Fruit fly (Drosophila melanogaster) whole organism, embryonic: Measurements from ENCODE around the gene mld.

Experiments used
- ATbp ChIP-seq: fragments of 200-800 bp; sonication (Bioruptor generic); optimal IDR thresholded peaks from 2 replicates; lab custom pipeline; 2017; ENCODE audit warnings: missing biosample characterization, mild to moderate bottlenecking, missing genetic modification characterization, missing genetic modification reagents
- Atf-2 ChIP-seq: fragments of 200-800 bp; sonication (Bioruptor generic); optimal IDR thresholded peaks from 2 replicates; lab custom pipeline; 2016; ENCODE audit warnings: missing biosample characterization, missing genetic modification characterization
- Blimp-1 ChIP-seq: fragments of 200-800 bp; sonication (Bioruptor generic); optimal IDR thresholded peaks from 3 replicates; lab custom pipeline; 2018; ENCODE audit warnings: missing biosample characterization, missing genetic modification characterization, mild to moderate bottlenecking, moderate library complexity, missing genetic modification reagents
- CG10431 ChIP-seq: fragments of 200-800 bp; sonication (Bioruptor generic); optimal IDR thresholded peaks from 3 replicates; lab custom pipeline; 2018; ENCODE audit warnings: missing biosample characterization, mild to moderate bottlenecking, missing genetic modification characterization
- CG10543 ChIP-seq: fragments of 200-800 bp; sonication (Bioruptor generic); optimal IDR thresholded peaks from 3 replicates; lab custom pipeline; 2017; ENCODE audit warnings: missing biosample characterization, mild to moderate bottlenecking, missing genetic modification characterization, moderate library complexity
- CG11560 ChIP-seq: fragments of 200-800 bp; sonication (Bioruptor generic); IDR thresholded peaks from 3 replicates; pipeline ENCODE4 v1.3.6; 2022; ENCODE audit warnings: missing biosample characterization, missing genetic modification characterization
- CG13287 ChIP-seq: fragments of 200-800 bp; sonication (Bioruptor generic); IDR thresholded peaks from 2 replicates; pipeline ENCODE4 v1.3.6; 2022; ENCODE audit warnings: missing biosample characterization, missing genetic modification characterization; ENCODE audit not compliant: partially characterized antibody
- CG13775 ChIP-seq: fragments of 200-800 bp; sonication (Bioruptor generic); optimal IDR thresholded peaks from 3 replicates; lab custom pipeline; 2017; ENCODE audit warnings: missing biosample characterization, mild to moderate bottlenecking, missing genetic modification characterization
- CG14441 ChIP-seq: fragments of 200-800 bp; sonication (Bioruptor generic); IDR thresholded peaks from 2 replicates; pipeline ENCODE4 v1.3.6; 2022; ENCODE audit warnings: missing biosample characterization, missing genetic modification characterization
- CG15601 ChIP-seq: fragments of 200-800 bp; sonication (Bioruptor generic); optimal IDR thresholded peaks from 3 replicates; lab custom pipeline; 2019; ENCODE audit warnings: missing biosample characterization, mild to moderate bottlenecking, missing genetic modification characterization, moderate library complexity
- CG16863 ChIP-seq: fragments of 200-800 bp; sonication (Bioruptor generic); optimal IDR thresholded peaks from 3 replicates; lab custom pipeline; 2016; ENCODE audit warnings: missing biosample characterization, missing genetic modification characterization
- CG17361 ChIP-seq: fragments of 200-800 bp; sonication (Bioruptor generic); IDR thresholded peaks from 3 replicates; pipeline ENCODE4 v1.3.6; 2022; ENCODE audit warnings: missing biosample characterization, missing genetic modification characterization
- CG17568 ChIP-seq: fragments of 200-800 bp; sonication (Bioruptor generic); optimal IDR thresholded peaks from 2 replicates; lab custom pipeline; 2018; ENCODE audit warnings: missing biosample characterization, mild to moderate bottlenecking, missing genetic modification characterization, moderate library complexity
- CG1792 ChIP-seq: fragments of 200-800 bp; sonication (Bioruptor generic); optimal IDR thresholded peaks from 2 replicates; lab custom pipeline; 2016; ENCODE audit warnings: missing biosample characterization, missing genetic modification characterization
- CG18011 ChIP-seq: fragments of 200-800 bp; sonication (Bioruptor generic); optimal IDR thresholded peaks from 2 replicates; lab custom pipeline; 2017; ENCODE audit warnings: missing biosample characterization, missing genetic modification characterization, mild to moderate bottlenecking, moderate library complexity, missing genotype
- CG31388 ChIP-seq: fragments of 200-800 bp; sonication (Bioruptor generic); optimal IDR thresholded peaks from 2 replicates; lab custom pipeline; 2016; ENCODE audit warnings: missing biosample characterization, missing genetic modification characterization
- CG4424 ChIP-seq: fragments of 200-800 bp; sonication (Bioruptor generic); optimal IDR thresholded peaks from 3 replicates; lab custom pipeline; 2016; ENCODE audit warnings: missing biosample characterization, missing genetic modification characterization
- CG6272 ChIP-seq: fragments of 200-800 bp; sonication (Bioruptor generic); IDR thresholded peaks from 2 replicates; pipeline ENCODE4 v1.3.6; 2022; ENCODE audit warnings: missing biosample characterization, missing genetic modification characterization
- CG6683 ChIP-seq: fragments of 200-800 bp; sonication (Bioruptor generic); optimal IDR thresholded peaks from 2 replicates; lab custom pipeline; 2017; ENCODE audit warnings: missing biosample characterization, mild to moderate bottlenecking, missing genetic modification characterization, missing genetic modification reagents
- CG6689 ChIP-seq: fragments of 200-800 bp; sonication (Bioruptor generic); IDR thresholded peaks from 2 replicates; pipeline ENCODE4 v1.3.6; 2022; ENCODE audit warnings: missing biosample characterization, missing genetic modification characterization
- CG8089 ChIP-seq: fragments of 200-800 bp; sonication (Bioruptor generic); optimal IDR thresholded peaks from 3 replicates; lab custom pipeline; 2016; ENCODE audit warnings: missing biosample characterization, missing genetic modification characterization
- CG8290 ChIP-seq, 3 experiments: fragments of 200-800 bp; sonication (Bioruptor generic); optimal IDR thresholded peaks; 2 replicates each; lab custom pipeline; 2016 to 2019; ENCODE audit warnings: missing biosample characterization in 3 of 3, missing genetic modification characterization in 3 of 3, mild to moderate bottlenecking in 2 of 3, moderate library complexity in 1 of 3
- CG8359 ChIP-seq: fragments of 200-800 bp; sonication (Bioruptor generic); optimal IDR thresholded peaks from 2 replicates; lab custom pipeline; 2017; ENCODE audit warnings: missing biosample characterization, mild to moderate bottlenecking, missing genetic modification characterization, borderline replicate concordance
- CG8388 ChIP-seq: fragments of 200-800 bp; sonication (Bioruptor generic); optimal IDR thresholded peaks from 2 replicates; lab custom pipeline; 2019; ENCODE audit warnings: missing biosample characterization, mild to moderate bottlenecking, missing genetic modification characterization, moderate library complexity
- D ChIP-seq, 2 experiments: fragments of 200-800 bp in 1 of 2; fragments of >200 bp in 1 of 2; sonication (Bioruptor generic) in 1 of 2; optimal IDR thresholded peaks; 2 replicates in 1 of 2; 3 replicates in 1 of 2; lab custom pipeline; 2017; ENCODE audit warnings: mild to moderate bottlenecking in 1 of 2, missing biosample characterization in 1 of 2, missing genetic modification characterization in 1 of 2, missing genetic modification reagents in 1 of 2
- Eip74EF ChIP-seq, 2 experiments: fragments of 200-800 bp in 1 of 2; fragments of >200 bp in 1 of 2; sonication (Bioruptor generic) in 1 of 2; optimal IDR thresholded peaks; 2 replicates each; lab custom pipeline; 2017 to 2019; ENCODE audit warnings: missing biosample characterization in 2 of 2, missing genetic modification characterization in 2 of 2, mild to moderate bottlenecking in 1 of 2, moderate library complexity in 1 of 2
- HLH3B ChIP-seq: fragments of 200-800 bp; sonication (Bioruptor generic); IDR thresholded peaks from 2 replicates; pipeline ENCODE4 v1.3.6; 2022; ENCODE audit warnings: missing biosample characterization, missing genetic modification characterization
- Hmr ChIP-seq: fragments of 200-800 bp; sonication (Bioruptor generic); optimal IDR thresholded peaks from 3 replicates; lab custom pipeline; 2017; ENCODE audit warnings: mild to moderate bottlenecking, missing biosample characterization, missing genetic modification reagents, missing genetic modification characterization
- Lhr ChIP-seq: fragments of 200-800 bp; sonication (Bioruptor generic); optimal IDR thresholded peaks from 3 replicates; lab custom pipeline; 2017; ENCODE audit warnings: mild to moderate bottlenecking, missing biosample characterization, missing genetic modification reagents, missing genetic modification characterization
- Mes4 ChIP-seq: fragments of 200-800 bp; sonication (Bioruptor generic); optimal IDR thresholded peaks from 2 replicates; lab custom pipeline; 2016; ENCODE audit warnings: missing biosample characterization, missing genetic modification characterization
- NFAT ChIP-seq: fragments of 200-800 bp; sonication (Bioruptor generic); IDR thresholded peaks from 2 replicates; pipeline ENCODE4 v1.3.6; 2022; ENCODE audit warnings: missing biosample characterization, missing genetic modification characterization
- Oaz ChIP-seq: fragments of 200-800 bp; sonication (Bioruptor generic); IDR thresholded peaks from 2 replicates; pipeline ENCODE4 v1.3.6; 2022; ENCODE audit warnings: missing biosample characterization, missing genetic modification characterization
- Pdp1 ChIP-seq, 2 experiments: fragments of 200-800 bp; sonication (Bioruptor generic); optimal IDR thresholded peaks; 3 replicates each; lab custom pipeline; 2016; ENCODE audit warnings: missing biosample characterization in 2 of 2, missing genetic modification characterization in 2 of 2, mild to moderate bottlenecking in 1 of 2, moderate library complexity in 1 of 2
- Sox100B ChIP-seq: fragments of 200-800 bp; sonication (Bioruptor generic); optimal IDR thresholded peaks from 3 replicates; lab custom pipeline; 2018; ENCODE audit warnings: missing biosample characterization, mild to moderate bottlenecking, missing genetic modification characterization
- amos ChIP-seq: fragments of 200-800 bp; sonication (Bioruptor generic); IDR thresholded peaks from 2 replicates; pipeline ENCODE4 v1.3.6; 2022; ENCODE audit warnings: missing biosample characterization, missing genetic modification characterization; ENCODE audit not compliant: partially characterized antibody
- ap ChIP-seq: fragments of 200-800 bp; sonication (Bioruptor generic); IDR thresholded peaks from 2 replicates; pipeline ENCODE4 v1.3.6; 2022; ENCODE audit warnings: missing biosample characterization, missing genetic modification characterization
- az2 ChIP-seq: fragments of 200-800 bp; sonication (Bioruptor generic); optimal IDR thresholded peaks from 3 replicates; lab custom pipeline; 2016; ENCODE audit warnings: missing biosample characterization, missing genetic modification characterization
- cato ChIP-seq: fragments of 200-800 bp; sonication (Bioruptor generic); optimal IDR thresholded peaks from 2 replicates; lab custom pipeline; 2016; ENCODE audit warnings: missing biosample characterization, missing genetic modification characterization, borderline replicate concordance
- chif ChIP-seq, 2 experiments: fragments of 200-800 bp; sonication (Bioruptor generic); optimal IDR thresholded peaks; 3 replicates each; lab custom pipeline; 2016; ENCODE audit warnings: missing biosample characterization in 2 of 2, missing genetic modification characterization in 2 of 2
- croc ChIP-seq: fragments of 200-800 bp; sonication (Bioruptor generic); conservative IDR thresholded peaks from 3 replicates; pipeline ENCODE4 v1.3.6; 2022; ENCODE audit warnings: missing biosample characterization, missing genetic modification characterization
- fru ChIP-seq: fragments of >200 bp; optimal IDR thresholded peaks from 2 replicates; lab custom pipeline; 2017
- grn ChIP-seq: fragments of 200-800 bp; sonication (Bioruptor generic); optimal IDR thresholded peaks from 3 replicates; lab custom pipeline; 2017; ENCODE audit warnings: missing biosample characterization, missing genetic modification characterization
- lmd ChIP-seq: fragments of 200-800 bp; sonication (Bioruptor generic); IDR thresholded peaks from 2 replicates; pipeline ENCODE4 v1.3.6; 2022; ENCODE audit warnings: missing biosample characterization, missing genetic modification characterization
- phol ChIP-seq: fragments of 200-800 bp; sonication (Bioruptor generic); optimal IDR thresholded peaks from 3 replicates; lab custom pipeline; 2018; ENCODE audit warnings: missing biosample characterization, mild to moderate bottlenecking, missing genetic modification characterization, moderate library complexity
- prd ChIP-seq, 3 experiments: fragments of >200 bp in 2 of 3; fragments of 200-800 bp in 1 of 3; sonication (Bioruptor generic) in 1 of 3; optimal IDR thresholded peaks in 2 of 3; IDR thresholded peaks in 1 of 3; 2 replicates in 2 of 3; 3 replicates in 1 of 3; pipeline versions ENCODE4 v1.3.6 to Lab custom; 2017 to 2022; ENCODE audit warnings: missing biosample characterization in 1 of 3, missing genetic modification characterization in 1 of 3
- row ChIP-seq: fragments of 200-800 bp; sonication (Bioruptor generic); IDR thresholded peaks from 3 replicates; pipeline ENCODE4 v1.3.6; 2022; ENCODE audit warnings: missing biosample characterization, missing genetic modification characterization
- sr ChIP-seq: fragments of 200-800 bp; sonication (Bioruptor generic); IDR thresholded peaks from 3 replicates; pipeline ENCODE4 v1.3.6; 2022; ENCODE audit warnings: missing biosample characterization, missing genetic modification characterization

Gene mld

DNA sequence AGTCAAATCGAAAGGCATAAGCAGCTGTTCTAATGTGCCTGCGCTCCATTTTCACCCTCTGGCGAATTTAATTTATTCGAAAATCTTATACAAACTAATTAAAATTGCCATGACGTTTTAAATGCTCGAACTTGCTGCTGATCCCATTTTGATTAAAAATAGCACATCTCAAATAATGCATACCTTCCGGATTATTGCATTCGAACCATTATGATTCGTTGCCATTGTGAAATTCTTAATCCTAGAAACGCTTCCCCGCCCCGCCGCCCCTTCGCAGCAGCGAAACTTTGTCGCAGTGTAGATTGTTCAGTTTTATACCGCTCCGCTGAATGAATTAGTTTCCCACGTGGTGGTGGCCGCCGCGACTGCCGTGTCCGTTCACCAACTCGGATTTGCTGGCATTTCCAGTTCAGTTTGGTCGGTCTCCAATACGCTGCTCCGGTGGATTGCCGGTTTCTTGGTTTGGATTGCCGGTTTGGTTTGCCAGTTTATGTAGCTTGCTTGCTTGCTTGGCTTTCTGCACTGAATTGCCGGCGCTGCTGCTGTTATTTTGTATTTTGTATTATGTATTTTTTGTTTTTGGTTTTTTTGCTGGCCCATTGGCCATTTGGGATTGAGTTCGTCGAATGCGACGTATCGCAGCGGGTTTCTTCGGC, 13.2 kb downstream of the mld start (continued):
- no peak for TF ChIP-seq CG4424
- TF ChIP-seq cato (GFP tag; lab: Kevin White, UChicago): no peak
- peak; percentile 71 for TF ChIP-seq CG17361 (GFP tag; lab: Robert Waterston, UW)
- no peak for TF ChIP-seq CG1792 (GFP tag; lab: Kevin White, UChicago)
- no peak for TF ChIP-seq CG10431
- TF ChIP-seq phol: peak; percentile 46
- TF ChIP-seq CG18011 (GFP tag; lab: Kevin White, UChicago): no peak
- TF ChIP-seq chif (GFP tag; optimal IDR thresholded peaks at IDR 0.05; lab: Kevin White, UChicago): peak in 1 of 2 experiments; percentile 19
- no peak for TF ChIP-seq CG6683 (GFP tag; lab: Kevin White, UChicago)
- peak; percentile 0 for TF ChIP-seq CG16863 (GFP tag; lab: Kevin White, UChicago)
- peak in 1 of 2 experiments; percentile 5 for TF ChIP-seq Pdp1 (GFP tag; optimal IDR thresholded peaks at IDR 0.05; lab: Kevin White, UChicago)
- TF ChIP-seq CG6689 (GFP tag; lab: Robert Waterston, UW): 0 out of 2 replicates have a peak, but pooled peaks have one; percentile 44
- TF ChIP-seq CG15601 (tag; lab: Kevin White, UChicago): no peak
- no peak for TF ChIP-seq fru (lab: Kevin White, UChicago)
- peak; percentile 7 for TF ChIP-seq CG13775 (GFP tag; lab: Kevin White, UChicago)
- no peak for TF ChIP-seq NFAT (GFP tag; lab: Robert Waterston, UW)
- no peak for TF ChIP-seq croc (GFP tag; lab: Robert Waterston, UW)
- no peak for TF ChIP-seq ATbp (GFP tag; lab: Kevin White, UChicago)
- TF ChIP-seq lmd (GFP tag; lab: Robert Waterston, UW): peak; percentile 37; the same call in 1 of the 2 replicates
- peak; percentile 30 for TF ChIP-seq Atf-2 (GFP tag; lab: Kevin White, UChicago)
- TF ChIP-seq row (GFP tag; lab: Robert Waterston, UW): peak; percentile 32; the same call in 2 of the 3 replicates
- no peak for TF ChIP-seq CG8359 (GFP tag; lab: Kevin White, UChicago)
- no peak for TF ChIP-seq CG17568 (GFP tag; lab: Kevin White, UChicago)
- TF ChIP-seq CG8089 (GFP tag; lab: Kevin White, UChicago): no peak
- no peak for TF ChIP-seq CG14441 (GFP tag; lab: Robert Waterston, UW)
- no peak for TF ChIP-seq D (optimal IDR thresholded peaks at IDR 0.05; lab: Kevin White, UChicago)
- TF ChIP-seq D (GFP tag; optimal IDR thresholded peaks at IDR 0.05; lab: Kevin White, UChicago): peak; percentile 40
- no peak for TF ChIP-seq Mes4 (GFP tag; lab: Kevin White, UChicago)
- TF ChIP-seq sr (GFP tag; lab: Robert Waterston, UW): no peak
- TF ChIP-seq Oaz: no peak
- no peak for TF ChIP-seq grn (GFP tag; lab: Kevin White, UChicago)
- no peak for TF ChIP-seq az2 (GFP tag; lab: Kevin White, UChicago)
- no peak for TF ChIP-seq Eip74EF (GFP tag; optimal IDR thresholded peaks at IDR 0.05; lab: Kevin White, UChicago)
- TF ChIP-seq CG31388 (GFP tag; lab: Kevin White, UChicago): no peak
- no peak for TF ChIP-seq Hmr (GFP tag; lab: Kevin White, UChicago)
- no peak for TF ChIP-seq CG8388 (GFP tag; lab: Kevin White, UChicago)
- TF ChIP-seq Lhr (GFP tag; lab: Kevin White, UChicago): no peak
- TF ChIP-seq CG6272 (GFP tag; lab: Robert Waterston, UW): no peak
- peak; percentile 38 for TF ChIP-seq Sox100B
- no peak for TF ChIP-seq ap (GFP tag; lab: Robert Waterston, UW)
- TF ChIP-seq Blimp-1 (GFP tag; lab: Kevin White, UChicago): peak; percentile 24
- TF ChIP-seq HLH3B (GFP tag; lab: Robert Waterston, UW): no peak
- TF ChIP-seq amos: no peak
- no peak for TF ChIP-seq CG10543
- no peak for TF ChIP-seq CG11560 (tag; lab: Robert Waterston, UW)
- no peak for TF ChIP-seq CG8290 (GFP tag; optimal IDR thresholded peaks at IDR 0.05; lab: Kevin White, UChicago)
- TF ChIP-seq CG8290 (tag; optimal IDR thresholded peaks at IDR 0.05; lab: Kevin White, UChicago): no peak
- no peak for TF ChIP-seq prd (optimal IDR thresholded peaks at IDR 0.05; lab: Kevin White, UChicago)
- peak; percentile 46; the same call in 2 of the 3 replicates for TF ChIP-seq prd (GFP tag; IDR thresholded peaks at IDR 0.05; lab: Robert Waterston, UW)
- no peak for TF ChIP-seq CG13287
